Worm (Caenorhabditis elegans) whole organism, L4 larva: ENCODE results near the gene gpcp-2.

Experiments
- ZK546.5 ChIP-seq, 2 experiments: sonication (generic microtip); optimal IDR thresholded peaks; 2 replicates each; lab custom pipeline; 2017; ENCODE audit warnings: missing biosample characterization in 2 of 2, missing genetic modification characterization in 2 of 2
- aly-2 ChIP-seq: sonication (generic microtip); optimal IDR thresholded peaks from 2 replicates; lab custom pipeline; 2018; ENCODE audit warnings: missing biosample characterization, missing genetic modification characterization
- hlh-30 ChIP-seq: sonication (generic microtip); optimal IDR thresholded peaks from 2 replicates; lab custom pipeline; 2017; ENCODE audit warnings: antibody characterized with exemption, mild to moderate bottlenecking, missing genetic modification characterization, missing compliant biosample characterization; ENCODE audit not compliant: insufficient read depth
- mep-1 ChIP-seq: fragments of 150-350 bp; sonication (generic microtip); optimal IDR thresholded peaks from 3 replicates; lab custom pipeline; 2014; ENCODE audit warnings: missing biosample characterization, missing genetic modification characterization

- no peak for TF ChIP-seq hlh-30 (tag; lab: Kevin White, UChicago)
- no peak for TF ChIP-seq ZK546.5 (tag; optimal IDR thresholded peaks at IDR 0.05; lab: Kevin White, UChicago)
- TF ChIP-seq aly-2 (tag; lab: Kevin White, UChicago) = no peak
- TF ChIP-seq mep-1 (tag; lab: Kevin White, UChicago) = no peak
Measured at ce11 chrII:8037246-8037645, 35.9 kb downstream of the gpcp-2 start, which contains the start of gene arp-6.
